Fruit fly (Drosophila melanogaster) whole organism, pupa: Measurements from ENCODE around the gene CG14445.
A peak's percentile ranks its signal among the peaks of the same experiment; 100 is the strongest.

Experiments
- CG10348 ChIP-seq: fragments of 200-800 bp; sonication (Bioruptor generic); IDR thresholded peaks from 2 replicates; pipeline ENCODE4 v1.3.6; 2022; ENCODE audit warnings: missing biosample characterization, missing genetic modification characterization
- CG12605 ChIP-seq: fragments of 200-800 bp; sonication (Bioruptor generic); IDR thresholded peaks from 2 replicates; pipeline ENCODE4 v1.3.6; 2022; ENCODE audit warnings: missing biosample characterization, missing genetic modification characterization
- CG13204 ChIP-seq: fragments of 200-800 bp; sonication (Bioruptor generic); optimal IDR thresholded peaks from 2 replicates; lab custom pipeline; 2018; ENCODE audit warnings: missing biosample characterization, mild to moderate bottlenecking, missing genetic modification characterization, moderate library complexity
- CG14655 ChIP-seq: fragments of 200-800 bp; sonication (Bioruptor generic); optimal IDR thresholded peaks from 3 replicates; lab custom pipeline; 2017; ENCODE audit warnings: mild to moderate bottlenecking, missing biosample characterization, missing genetic modification reagents, missing genetic modification characterization
- CG15710 ChIP-seq: fragments of 200-800 bp; sonication (Bioruptor generic); optimal IDR thresholded peaks from 2 replicates; lab custom pipeline; 2018; ENCODE audit warnings: missing biosample characterization, mild to moderate bottlenecking, missing genetic modification characterization, moderate library complexity
- CG17806 ChIP-seq: fragments of 200-800 bp; sonication (Bioruptor generic); optimal IDR thresholded peaks from 2 replicates; lab custom pipeline; 2018; ENCODE audit warnings: missing biosample characterization, mild to moderate bottlenecking, missing genetic modification characterization, moderate library complexity
- CG32121 ChIP-seq: fragments of 200-800 bp; sonication (Bioruptor generic); IDR thresholded peaks from 2 replicates; pipeline ENCODE4 v1.3.6; 2022; ENCODE audit warnings: missing biosample characterization, missing genetic modification characterization
- CG34367 ChIP-seq: fragments of 200-800 bp; sonication (Bioruptor generic); optimal IDR thresholded peaks from 2 replicates; lab custom pipeline; 2018; ENCODE audit warnings: missing biosample characterization, mild to moderate bottlenecking, missing genetic modification characterization
- CG4496 ChIP-seq: fragments of 200-800 bp; sonication (Bioruptor generic); IDR thresholded peaks from 3 replicates; pipeline ENCODE4 v1.3.6; 2022; ENCODE audit warnings: missing biosample characterization, missing genetic modification characterization
- CG8159 ChIP-seq: fragments of 200-800 bp; sonication (Bioruptor generic); optimal IDR thresholded peaks from 3 replicates; lab custom pipeline; 2018; ENCODE audit warnings: missing biosample characterization, mild to moderate bottlenecking, missing genetic modification characterization, moderate library complexity
- CG8301 ChIP-seq: fragments of 200-800 bp; sonication (Bioruptor generic); optimal IDR thresholded peaks from 2 replicates; lab custom pipeline; 2018; ENCODE audit warnings: missing biosample characterization, mild to moderate bottlenecking, missing genetic modification characterization
- CG9948 ChIP-seq: fragments of 200-800 bp; sonication (Bioruptor generic); optimal IDR thresholded peaks from 2 replicates; lab custom pipeline; 2018; ENCODE audit warnings: missing biosample characterization, mild to moderate bottlenecking, missing genetic modification characterization, moderate library complexity
- D1 ChIP-seq: fragments of 200-800 bp; sonication (Bioruptor generic); optimal IDR thresholded peaks from 2 replicates; lab custom pipeline; 2018; ENCODE audit warnings: missing biosample characterization, mild to moderate bottlenecking, missing genetic modification characterization, moderate library complexity
- EcR ChIP-seq: fragments of 200-800 bp; sonication (Bioruptor generic); optimal IDR thresholded peaks from 3 replicates; lab custom pipeline; 2019; ENCODE audit warnings: missing biosample characterization, missing genetic modification characterization, mild to moderate bottlenecking, moderate library complexity, missing genetic modification reagents
- Ets98B ChIP-seq: fragments of 200-800 bp; sonication (Bioruptor generic); IDR thresholded peaks from 2 replicates; pipeline ENCODE4 v1.3.6; 2022; ENCODE audit warnings: missing biosample characterization, missing genetic modification characterization
- Pif1A ChIP-seq: fragments of 200-800 bp; sonication (Bioruptor generic); optimal IDR thresholded peaks from 3 replicates; lab custom pipeline; 2016; ENCODE audit warnings: missing biosample characterization, missing genetic modification characterization
- Pif1B ChIP-seq: fragments of 200-800 bp; sonication (Bioruptor generic); optimal IDR thresholded peaks from 3 replicates; lab custom pipeline; 2016; ENCODE audit warnings: missing biosample characterization, missing genetic modification characterization
- Snoo ChIP-seq: fragments of 200-800 bp; sonication (Bioruptor generic); optimal IDR thresholded peaks from 3 replicates; lab custom pipeline; 2017; ENCODE audit warnings: missing biosample characterization, mild to moderate bottlenecking, missing genetic modification characterization, inconsistent platforms
- fd96Ca ChIP-seq: fragments of 200-800 bp; sonication (Bioruptor generic); IDR thresholded peaks from 3 replicates; pipeline ENCODE4 v1.3.6; 2022; ENCODE audit warnings: missing biosample characterization, missing genetic modification characterization
- gl ChIP-seq: fragments of 200-800 bp; sonication (Bioruptor generic); optimal IDR thresholded peaks from 2 replicates; lab custom pipeline; 2018; ENCODE audit warnings: missing biosample characterization, mild to moderate bottlenecking, missing genetic modification characterization
- rn ChIP-seq: fragments of 200-800 bp; sonication (Bioruptor generic); IDR thresholded peaks from 2 replicates; pipeline ENCODE4 v1.3.6; 2022; ENCODE audit warnings: missing biosample characterization, missing genetic modification characterization

The CG14445 gene

DNA sequence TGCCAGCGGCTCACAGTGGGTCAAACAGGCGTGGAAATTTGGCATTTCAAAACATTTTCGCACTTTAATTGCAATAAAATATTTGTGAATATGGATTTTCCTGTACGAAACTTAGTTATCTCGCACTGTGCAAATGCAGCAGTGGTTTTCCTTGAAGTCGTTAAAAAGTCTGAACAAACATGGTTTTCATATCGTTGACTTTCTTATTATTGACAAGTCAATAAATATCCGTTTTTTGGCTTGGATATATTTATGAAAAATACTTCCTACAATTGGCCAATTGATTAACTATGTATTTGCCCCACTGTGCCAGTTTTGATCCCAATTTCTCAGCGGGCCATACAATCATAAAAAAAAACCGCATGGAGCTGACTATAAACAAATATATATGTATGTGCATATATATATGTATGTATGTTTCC, 28.4 kb downstream of the CG14445 start:
- TF ChIP-seq fd96Ca (peak; percentile 96), CG15710 (tag; lab: Kevin White, UChicago) (peak; percentile 86), CG14655 (GFP tag; lab: Kevin White, UChicago) (peak; percentile 93), CG32121 (GFP tag; lab: Robert Waterston, UW) (peak; percentile 95), D1 (no peak), CG13204 (GFP tag; lab: Kevin White, UChicago) (peak; percentile 52), CG17806 (peak; percentile 84), Snoo (tag; lab: Kevin White, UChicago) (peak; percentile 85), CG9948 (tag; lab: Kevin White, UChicago) (peak; percentile 89), CG34367 (tag; lab: Kevin White, UChicago) (peak; percentile 84), rn (peak; percentile 75; the same call in 1 of the 2 replicates), CG4496 (peak; percentile 92), CG12605 (GFP tag; lab: Robert Waterston, UW) (peak; percentile 85), gl (tag; lab: Kevin White, UChicago) (peak; percentile 59), Ets98B (GFP tag; lab: Robert Waterston, UW) (peak; percentile 88), EcR (no peak), CG8301 (tag; lab: Kevin White, UChicago) (peak; percentile 89), CG8159 (tag; lab: Kevin White, UChicago) (peak; percentile 88), CG10348 (GFP tag; lab: Robert Waterston, UW) (peak; percentile 82), Pif1B (peak; percentile 91), Pif1A (peak; percentile 96)
- TF ChIP-seq, all 21 proteins: peak for 19

DNA sequence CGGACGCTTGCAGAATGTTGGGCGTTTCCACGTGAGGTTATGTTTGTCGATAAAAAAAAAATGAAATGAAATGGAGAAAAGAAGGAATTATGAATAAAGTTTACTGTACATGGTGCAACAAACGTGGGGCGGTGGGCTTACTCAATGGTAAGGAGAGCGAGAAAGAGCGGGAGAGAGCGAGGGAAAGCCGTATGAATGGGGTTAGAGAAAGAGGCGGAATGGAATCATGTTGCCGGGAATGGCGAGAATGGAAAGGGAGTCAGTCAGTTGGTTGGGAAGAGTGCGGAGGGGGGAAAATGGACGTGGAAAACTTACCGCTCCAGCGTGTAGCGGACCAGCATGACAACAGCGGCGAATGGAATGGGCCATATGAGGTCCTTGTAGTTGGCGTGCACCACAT, 29.0 kb downstream of the CG14445 start:
- no peak for TF ChIP-seq CG10348 (GFP tag; lab: Robert Waterston, UW)
- peak; percentile 31; the same call in 1 of the 3 replicates for TF ChIP-seq CG4496
- TF ChIP-seq, all 21 proteins: peak for 1

DNA sequence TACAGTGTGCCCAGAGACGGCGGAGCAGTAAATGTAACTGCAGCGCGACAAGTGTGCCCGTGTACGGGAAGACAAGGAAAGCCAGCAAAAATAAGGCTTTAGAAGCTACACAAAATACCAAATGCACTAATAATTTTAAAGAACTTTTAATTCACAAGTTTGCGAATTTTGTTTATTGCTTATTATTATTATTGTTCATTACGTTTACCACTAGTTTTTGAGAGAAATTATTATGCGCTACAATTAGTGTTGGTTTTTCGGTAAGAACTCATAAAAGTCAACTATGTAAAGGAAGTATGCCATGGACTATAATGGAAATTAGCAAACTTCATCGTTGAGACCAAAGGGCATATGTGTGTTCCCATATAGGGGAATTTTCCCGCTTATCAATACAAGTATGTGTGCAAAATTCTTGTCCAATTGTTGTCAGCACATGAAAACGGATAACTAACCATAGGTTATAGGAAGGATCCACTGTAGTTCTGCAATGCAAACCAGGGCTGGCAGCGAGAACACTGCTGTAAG, 30.1 kb downstream of the CG14445 start, which contains the start of gene schlank:
Gene schlank (minus strand): TSS at position 42 of the 525 bp plus-strand sequence.
- TF ChIP-seq fd96Ca, result peak; percentile 74; the same call in 2 of the 3 replicates
- no peak for TF ChIP-seq CG12605 (GFP tag; lab: Robert Waterston, UW)
- peak; percentile 65 for TF ChIP-seq Ets98B (GFP tag; lab: Robert Waterston, UW)
- no peak for TF ChIP-seq Pif1B
- TF ChIP-seq gl (tag; lab: Kevin White, UChicago), result no peak
- no peak for TF ChIP-seq CG10348 (GFP tag; lab: Robert Waterston, UW)
- TF ChIP-seq D1, result no peak
- TF ChIP-seq CG34367 (tag; lab: Kevin White, UChicago), result peak; percentile 28
- TF ChIP-seq CG4496, result peak; percentile 82
- TF ChIP-seq Pif1A, result no peak
- no peak for TF ChIP-seq CG14655 (GFP tag; lab: Kevin White, UChicago)
- TF ChIP-seq CG9948 (tag; lab: Kevin White, UChicago), result peak; percentile 8
- peak; percentile 63 for TF ChIP-seq CG8159 (tag; lab: Kevin White, UChicago)
- TF ChIP-seq CG32121 (GFP tag; lab: Robert Waterston, UW), result peak; percentile 64
- TF ChIP-seq EcR, result no peak
- no peak for TF ChIP-seq CG13204 (GFP tag; lab: Kevin White, UChicago)
- 0 out of 2 replicates have a peak, but pooled peaks have one; percentile 31 for TF ChIP-seq rn
- peak; percentile 43 for TF ChIP-seq CG15710 (tag; lab: Kevin White, UChicago)
- peak; percentile 28 for TF ChIP-seq CG17806
- peak; percentile 39 for TF ChIP-seq CG8301 (tag; lab: Kevin White, UChicago)
- TF ChIP-seq Snoo (tag; lab: Kevin White, UChicago), result peak; percentile 7

DNA sequence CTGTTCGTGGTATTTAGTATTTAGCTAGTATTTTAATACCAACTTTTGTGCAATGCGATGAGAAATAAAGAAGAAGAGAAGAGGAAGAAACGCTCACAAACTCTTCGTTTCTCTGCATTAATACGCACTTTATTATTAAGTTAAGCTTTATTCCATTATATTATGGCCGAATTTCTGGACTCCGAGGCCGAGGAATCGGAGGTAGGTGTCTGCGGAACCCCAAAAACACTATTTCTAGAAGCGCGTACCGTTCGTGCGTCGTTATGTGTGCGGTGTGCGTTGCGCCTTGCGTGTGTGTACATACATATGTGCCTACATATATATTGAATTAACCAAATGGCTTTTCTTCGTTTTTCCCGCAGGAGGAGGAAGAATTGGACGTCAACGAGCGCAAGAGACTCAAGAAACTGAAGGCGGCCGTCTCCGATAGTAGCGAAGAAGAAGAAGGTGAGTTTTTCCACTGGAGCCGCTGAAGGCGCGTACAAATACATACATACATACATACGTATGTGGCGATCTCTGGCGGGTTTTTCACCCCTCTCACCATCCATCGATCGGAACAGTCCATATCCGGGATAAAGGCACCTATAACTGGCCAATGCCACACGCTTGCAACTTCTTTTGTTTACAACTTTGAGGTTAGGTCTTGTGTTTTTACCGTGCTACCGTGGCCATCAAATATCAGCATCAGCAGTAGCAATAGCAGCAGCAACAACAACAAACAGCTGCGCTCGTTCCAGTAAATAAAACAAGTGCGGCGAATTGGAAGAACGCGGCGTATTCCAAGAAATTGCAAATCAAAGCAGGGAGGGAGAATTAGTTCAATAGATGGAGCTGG, 30.8 kb downstream of the CG14445 start, which contains the start of gene Spt6:
Gene Spt6 (plus strand): TSS at position 53 of the 838 bp plus-strand sequence.
- TF ChIP-seq CG8159 (tag; lab: Kevin White, UChicago) (no peak), EcR (peak; percentile 9), CG10348 (GFP tag; lab: Robert Waterston, UW) (no peak)

DNA sequence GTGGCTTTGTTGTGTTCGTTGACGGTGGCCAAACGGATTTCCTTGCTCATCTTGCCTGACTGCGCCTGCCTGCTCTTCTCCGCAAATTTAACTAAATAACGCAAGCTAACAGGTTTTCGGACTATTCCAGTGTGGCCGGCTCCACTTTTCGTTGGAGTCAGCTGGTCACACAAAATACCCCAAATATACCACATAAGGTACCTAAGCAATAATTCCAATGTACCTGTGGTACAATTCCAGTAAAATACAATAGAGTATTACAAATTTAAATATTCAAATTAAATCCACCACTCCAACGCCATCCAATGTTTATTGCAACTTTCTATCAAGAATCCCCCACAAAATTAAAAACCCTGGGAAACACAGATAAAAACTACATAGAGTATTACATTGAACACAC, 39.5 kb downstream of the CG14445 start, which contains the start of gene CG3566:
Gene CG3566 (minus strand): TSS at position 135 of the 400 bp plus-strand sequence.
- TF ChIP-seq CG12605 (GFP tag; lab: Robert Waterston, UW) (no peak), Pif1A (no peak), fd96Ca (no peak)

DNA sequence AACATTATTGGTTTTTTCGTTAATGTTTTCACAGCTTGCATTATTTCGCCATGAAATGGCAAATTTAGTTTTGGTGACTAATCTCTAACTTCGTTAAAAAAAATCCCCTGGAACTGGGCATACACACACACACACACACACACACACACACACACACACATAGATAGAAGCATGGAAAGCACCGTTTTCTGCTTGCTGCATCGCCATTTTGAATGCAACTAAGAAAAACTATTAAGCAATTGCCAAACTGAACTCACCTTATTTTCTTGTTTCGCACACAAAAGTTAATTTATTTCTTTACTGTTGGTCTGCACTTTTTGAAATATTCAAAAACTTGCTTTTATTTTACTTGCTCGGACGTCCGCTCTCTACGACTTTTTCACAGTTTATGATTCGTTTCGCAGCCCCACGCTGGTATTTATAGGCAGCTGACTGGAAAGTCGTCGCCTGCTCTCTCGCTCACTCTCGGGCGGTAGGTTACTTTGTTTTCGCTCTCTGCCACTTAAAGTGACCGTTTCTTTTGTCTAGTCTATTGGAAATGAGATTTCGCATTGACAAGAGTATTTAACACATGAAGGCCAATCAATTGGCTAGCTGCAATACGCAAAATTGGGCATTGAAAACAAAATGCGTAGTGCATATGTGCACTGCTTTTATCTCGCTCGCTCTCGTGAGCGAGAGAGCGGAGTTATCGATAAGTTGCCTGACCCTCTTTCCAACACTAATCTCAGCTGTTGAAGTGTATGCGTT, 41.9 kb downstream of the CG14445 start:
- no peak for TF ChIP-seq CG17806
- peak; percentile 26 for TF ChIP-seq CG8159 (tag; lab: Kevin White, UChicago)
- 0 out of 3 replicates have a peak, but pooled peaks have one; percentile 15 for TF ChIP-seq CG4496
